Fruit fly (Drosophila melanogaster): ENCODE results near the gene CG33111.

dm6 chr3R:23763622-23764273, 55.3 kb downstream of the CG33111 start, which contains the start of gene Lsd-1:
- TF ChIP-seq usp (GFP tag; optimal IDR thresholded peaks at IDR 0.05): no peak
- TF ChIP-seq tai (GFP tag; optimal IDR thresholded peaks at IDR 0.05): no peak
- no peak for TF ChIP-seq Abd-B (GFP tag; optimal IDR thresholded peaks at IDR 0.05)
- no peak for TF ChIP-seq OdsH (GFP tag; optimal IDR thresholded peaks at IDR 0.05)
- TF ChIP-seq dl (GFP tag; optimal IDR thresholded peaks at IDR 0.05; ENCODE audit: insufficient read depth in 1 of 2, partially characterized antibody in 2 of 2): no peak
- no peak for TF ChIP-seq lola (GFP tag; optimal IDR thresholded peaks at IDR 0.05)
- TF ChIP-seq Jra (GFP tag; optimal IDR thresholded peaks at IDR 0.05): no peak
- no peak for TF ChIP-seq Dfd (GFP tag; optimal IDR thresholded peaks at IDR 0.05)
- TF ChIP-seq Hr83 (GFP tag; optimal IDR thresholded peaks at IDR 0.05; ENCODE audit: poor library complexity, severe bottlenecking): no peak
- TF ChIP-seq HLH106 (tag; optimal IDR thresholded peaks at IDR 0.05): peak; percentile 62
- TF ChIP-seq Vsx2 (GFP tag; optimal IDR thresholded peaks at IDR 0.05; ENCODE audit: partially characterized antibody): no peak
- TF ChIP-seq rgr (GFP tag; optimal IDR thresholded peaks at IDR 0.05): peak; percentile 37
- TF ChIP-seq sage (GFP tag; optimal IDR thresholded peaks at IDR 0.05): no peak
- no peak for TF ChIP-seq psq (GFP tag; optimal IDR thresholded peaks at IDR 0.05)

Data from whole organism, wandering third instar larva.